Worm (Caenorhabditis elegans) whole organism, L1 larva: ENCODE data around the gene ifas-3.
A peak's percentile ranks its signal among the peaks of the same experiment; 100 is the strongest.
"Not testable (repeated sequence)": the region's sequence is repeated elsewhere in the genome, so short reads cannot be mapped to it uniquely, and the experiment has no call there.

Experiments used
- C34B4.2 ChIP-seq: sonication (generic microtip); optimal IDR thresholded peaks from 2 replicates; lab custom pipeline; 2017; ENCODE audit warnings: mild to moderate bottlenecking, missing genetic modification characterization, missing compliant biosample characterization
- F16B12.6 ChIP-seq: fragments of 150-350 bp; optimal IDR thresholded peaks from 2 replicates; lab custom pipeline; 2014; ENCODE audit warnings: missing biosample characterization, missing genetic modification characterization
- Y116A8C.19 ChIP-seq: sonication (generic microtip); optimal IDR thresholded peaks from 2 replicates; lab custom pipeline; 2016; ENCODE audit warnings: missing compliant biosample characterization, missing genetic modification characterization, borderline replicate concordance
- ama-1 ChIP-seq: fragments of 150-350 bp; optimal IDR thresholded peaks from 2 replicates; lab custom pipeline; 2014
- blmp-1 ChIP-seq: fragments of 150-350 bp; optimal IDR thresholded peaks from 2 replicates; lab custom pipeline; 2014; ENCODE audit warnings: missing biosample characterization, missing genetic modification characterization
- ces-1 ChIP-seq: fragments of 150-350 bp; optimal IDR thresholded peaks from 2 replicates; lab custom pipeline; 2014; ENCODE audit warnings: missing biosample characterization, missing genetic modification reagents, missing genetic modification characterization
- dpl-1 ChIP-seq, 3 experiments: fragments of 150-350 bp in 2 of 3; sonication (generic microtip) in 1 of 3; optimal IDR thresholded peaks; 2 replicates each; lab custom pipeline; 2014 to 2017; ENCODE audit warnings: missing biosample characterization in 3 of 3, missing genetic modification characterization in 3 of 3, missing genetic modification reagents in 3 of 3
- efl-1 ChIP-seq, 4 experiments: fragments of 150-350 bp; optimal IDR thresholded peaks in 3 of 4; peaks in 1 of 4; 1 replicate in 1 of 4; 2 replicates in 3 of 4; lab custom pipeline; 2014; ENCODE audit warnings: missing biosample characterization in 2 of 4, missing genetic modification characterization in 2 of 4, missing genetic modification reagents in 2 of 4
- egl-27 ChIP-seq, 2 experiments: fragments of 150-350 bp in 1 of 2; sonication (generic microtip); optimal IDR thresholded peaks; 3 replicates each; lab custom pipeline; 2017 to 2018; ENCODE audit warnings: missing biosample characterization in 2 of 2, missing genetic modification characterization in 2 of 2, missing genetic modification reagents in 2 of 2
- elt-2 ChIP-seq: sonication (generic microtip); optimal IDR thresholded peaks from 2 replicates; lab custom pipeline; 2016; ENCODE audit warnings: missing genetic modification characterization, mild to moderate bottlenecking, inconsistent platforms, missing compliant biosample characterization, missing genetic modification reagents
- ets-5 ChIP-seq: fragments of 200-800 bp; sonication (Bioruptor generic); IDR thresholded peaks from 2 replicates; pipeline ENCODE4 v1.3.6; 2022; ENCODE audit warnings: missing genetic modification characterization, missing compliant biosample characterization
- fkh-4 ChIP-seq: sonication (generic microtip); optimal IDR thresholded peaks from 2 replicates; lab custom pipeline; 2016; ENCODE audit warnings: missing compliant biosample characterization, missing genetic modification characterization, borderline replicate concordance
- hpl-2 ChIP-seq: fragments of 150-350 bp; optimal IDR thresholded peaks from 2 replicates; lab custom pipeline; 2014; ENCODE audit warnings: missing biosample characterization, missing genetic modification reagents, missing genetic modification characterization
- irx-1 ChIP-seq: sonication (generic microtip); optimal IDR thresholded peaks from 2 replicates; lab custom pipeline; 2016; ENCODE audit warnings: missing genetic modification characterization, missing compliant biosample characterization
- isw-1 ChIP-seq: fragments of 200-800 bp; sonication (Bioruptor generic); IDR thresholded peaks from 2 replicates; pipeline ENCODE4 v1.3.6; 2022; ENCODE audit warnings: missing genetic modification characterization, missing compliant biosample characterization
- lin-13 ChIP-seq: fragments of 150-350 bp; optimal IDR thresholded peaks from 2 replicates; lab custom pipeline; 2014; ENCODE audit warnings: missing biosample characterization, missing genetic modification reagents, missing genetic modification characterization
- mdl-1 ChIP-seq, 2 experiments: fragments of 150-350 bp; optimal IDR thresholded peaks; 2 replicates each; lab custom pipeline; 2014 to 2017; ENCODE audit warnings: missing biosample characterization in 2 of 2, missing genetic modification characterization in 2 of 2, inconsistent platforms in 1 of 2
- mep-1 ChIP-seq: fragments of 150-350 bp; optimal IDR thresholded peaks from 2 replicates; lab custom pipeline; 2014; ENCODE audit warnings: missing biosample characterization, missing genetic modification characterization
- nhr-20 ChIP-seq: sonication (generic microtip); optimal IDR thresholded peaks from 2 replicates; lab custom pipeline; 2016; ENCODE audit warnings: mild to moderate bottlenecking, missing genetic modification characterization, missing compliant biosample characterization
- nhr-237 ChIP-seq: fragments of 150-350 bp; optimal IDR thresholded peaks from 2 replicates; lab custom pipeline; 2014; ENCODE audit warnings: missing biosample characterization, missing genetic modification characterization
- nhr-77 ChIP-seq: fragments of 150-350 bp; optimal IDR thresholded peaks from 2 replicates; lab custom pipeline; 2014; ENCODE audit warnings: missing biosample characterization, missing genetic modification characterization
- nhr-84 ChIP-seq: sonication (generic microtip); optimal IDR thresholded peaks from 2 replicates; lab custom pipeline; 2017; ENCODE audit warnings: missing biosample characterization, missing genetic modification characterization
- nhr-90 ChIP-seq: sonication (generic microtip); optimal IDR thresholded peaks from 2 replicates; lab custom pipeline; 2016; ENCODE audit warnings: mild to moderate bottlenecking, missing genetic modification characterization, missing compliant biosample characterization; ENCODE audit not compliant: poor library complexity
- pag-3 ChIP-seq: sonication (generic microtip); optimal IDR thresholded peaks from 2 replicates; lab custom pipeline; 2017; ENCODE audit warnings: missing genetic modification characterization, mild to moderate bottlenecking, missing compliant biosample characterization, antibody characterized with exemption, borderline replicate concordance; ENCODE audit not compliant: insufficient read depth
- pax-3 ChIP-seq: fragments of 200-800 bp; sonication (Bioruptor generic); optimal IDR thresholded peaks from 2 replicates; lab custom pipeline; 2018; ENCODE audit warnings: mild to moderate bottlenecking, missing genetic modification characterization, moderate library complexity, missing compliant biosample characterization
- pqm-1 ChIP-seq: sonication (generic microtip); optimal IDR thresholded peaks from 3 replicates; lab custom pipeline; 2017; ENCODE audit warnings: missing biosample characterization, missing genetic modification characterization
- rnt-1 ChIP-seq: sonication (generic microtip); optimal IDR thresholded peaks from 2 replicates; lab custom pipeline; 2016; ENCODE audit warnings: mild to moderate bottlenecking, missing genetic modification characterization, moderate library complexity, missing compliant biosample characterization
- snpc-4 ChIP-seq: fragments of 150-350 bp; optimal IDR thresholded peaks from 2 replicates; lab custom pipeline; 2014; ENCODE audit warnings: missing biosample characterization, missing genetic modification characterization
- sptf-1 ChIP-seq: fragments of 150-350 bp; optimal IDR thresholded peaks from 2 replicates; lab custom pipeline; 2014; ENCODE audit warnings: missing biosample characterization, missing genetic modification characterization
- swsn-7 ChIP-seq: sonication (generic microtip); optimal IDR thresholded peaks from 2 replicates; lab custom pipeline; 2016; ENCODE audit warnings: missing genetic modification characterization, missing compliant biosample characterization
- tlp-1 ChIP-seq: fragments of 150-350 bp; optimal IDR thresholded peaks from 2 replicates; lab custom pipeline; 2014; ENCODE audit warnings: missing biosample characterization, missing genetic modification characterization
- unc-30 ChIP-seq: sonication (generic microtip); optimal IDR thresholded peaks from 2 replicates; lab custom pipeline; 2017; ENCODE audit warnings: missing biosample characterization, missing genetic modification characterization
- unc-62 ChIP-seq: fragments of 150-350 bp; optimal IDR thresholded peaks from 2 replicates; lab custom pipeline; 2014; ENCODE audit warnings: missing biosample characterization, missing genetic modification reagents, missing genetic modification characterization
- unc-86 ChIP-seq: sonication (generic microtip); optimal IDR thresholded peaks from 2 replicates; lab custom pipeline; 2016; ENCODE audit warnings: missing genetic modification characterization, missing compliant biosample characterization
- vab-15 ChIP-seq: sonication (generic microtip); optimal IDR thresholded peaks from 2 replicates; lab custom pipeline; 2017; ENCODE audit warnings: missing genotype, mild to moderate bottlenecking, missing genetic modification characterization, missing compliant biosample characterization
- xbp-1 ChIP-seq: sonication (generic microtip); optimal IDR thresholded peaks from 2 replicates; lab custom pipeline; 2016; ENCODE audit warnings: missing genetic modification characterization, missing compliant biosample characterization
- ztf-11 ChIP-seq, 2 experiments: sonication (generic microtip); optimal IDR thresholded peaks; 2 replicates each; lab custom pipeline; 2016 to 2017; ENCODE audit warnings: missing genetic modification characterization in 2 of 2, missing biosample characterization in 1 of 2, missing compliant biosample characterization in 1 of 2

The ifas-3 gene

DNA sequence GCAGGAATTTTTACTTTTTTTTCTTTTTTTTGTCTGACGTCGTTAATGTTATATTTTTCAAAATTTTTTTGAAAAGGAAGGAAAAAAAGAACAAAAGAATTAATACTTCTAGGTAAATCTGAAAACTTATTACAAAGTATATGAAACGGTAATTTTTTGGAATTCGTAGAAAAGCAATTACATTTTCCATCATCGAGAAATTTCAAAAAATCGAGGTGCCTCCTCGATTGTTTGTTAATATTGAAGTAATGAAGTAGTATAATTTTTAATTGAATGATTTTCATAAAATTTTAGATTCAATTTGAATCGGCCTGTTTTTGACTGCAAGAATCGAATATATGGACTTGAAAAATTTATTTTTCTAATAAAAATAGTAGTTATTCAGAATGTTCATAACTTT is 40.7 kb upstream of the ifas-3 start:
- TF ChIP-seq pag-3 (tag; lab: Kevin White, UChicago) = no peak
- no peak for TF ChIP-seq efl-1 (optimal IDR thresholded peaks at IDR 0.05; lab: Kevin White, UChicago)
- peak in 1 of 2 experiments; percentile 1 for TF ChIP-seq efl-1 (GFP tag; optimal IDR thresholded peaks at IDR 0.05 in 1 of 2; lab: Kevin White, UChicago)
- TF ChIP-seq lin-13 = no peak

DNA sequence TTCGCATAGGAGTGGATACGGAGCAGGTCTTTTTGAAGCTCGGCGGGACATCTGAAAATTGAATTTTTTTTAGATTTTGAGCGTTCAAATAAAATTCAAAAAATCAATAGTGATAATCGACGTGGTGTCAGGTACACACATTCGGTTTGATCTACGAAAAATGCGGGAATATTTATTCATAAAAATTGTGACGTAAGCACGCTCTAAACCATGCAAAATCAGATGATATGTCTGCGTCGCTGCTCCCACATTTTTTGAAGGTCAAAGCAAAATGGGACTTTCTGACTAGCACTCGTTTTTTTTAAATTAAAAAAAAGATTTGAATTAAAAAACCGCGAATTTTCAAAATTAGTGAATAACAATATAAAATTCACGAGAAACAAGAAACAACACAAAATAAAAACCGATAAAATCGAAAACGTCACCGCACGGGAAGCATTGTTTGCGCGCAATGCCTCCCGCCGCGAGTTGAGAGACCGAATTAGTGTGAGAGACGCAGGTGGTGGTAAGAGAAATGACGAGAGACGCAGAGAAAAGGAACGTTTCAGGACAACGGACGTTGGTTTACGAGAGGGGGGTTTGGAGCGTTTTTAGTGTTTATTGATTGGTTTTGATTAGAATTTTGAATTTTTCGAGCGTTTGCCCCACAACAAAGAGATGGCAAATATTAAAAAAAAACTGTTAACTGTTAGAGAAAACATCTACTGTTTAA is 33.4 kb upstream of the ifas-3 start, which contains the start of gene Y105C5B.19:
Gene Y105C5B.19 (minus strand): TSS at position 51 of the 712 bp plus-strand sequence.
- TF ChIP-seq ces-1 (GFP tag; lab: Kevin White, UChicago) = no peak
- no peak for TF ChIP-seq rnt-1 (tag; lab: Kevin White, UChicago)
- TF ChIP-seq ama-1 (lab: Kevin White, UChicago) = no peak
- peak; percentile 33 for TF ChIP-seq nhr-20 (tag; lab: Kevin White, UChicago)
- no peak for TF ChIP-seq F16B12.6 (tag; lab: Kevin White, UChicago)
- TF ChIP-seq mep-1 (tag; lab: Kevin White, UChicago) = no peak
- TF ChIP-seq pax-3 (tag; lab: Kevin White, UChicago) = no peak
- TF ChIP-seq elt-2 (tag; lab: Kevin White, UChicago) = no peak
- peak; percentile 41 to 60 for TF ChIP-seq efl-1 (optimal IDR thresholded peaks at IDR 0.05; lab: Kevin White, UChicago)
- no peak for TF ChIP-seq efl-1 (GFP tag; optimal IDR thresholded peaks at IDR 0.05 in 1 of 2; lab: Kevin White, UChicago)
- no peak for TF ChIP-seq nhr-90 (tag; lab: Kevin White, UChicago)
- peak; percentile 36 for TF ChIP-seq blmp-1
- peak in 1 of 2 experiments; percentile 11 for TF ChIP-seq mdl-1 (tag; optimal IDR thresholded peaks at IDR 0.05; lab: Kevin White, UChicago)
- TF ChIP-seq Y116A8C.19 (tag; lab: Kevin White, UChicago) = no peak
- TF ChIP-seq unc-30 (tag; lab: Kevin White, UChicago) = no peak
- no peak for TF ChIP-seq nhr-84
- no peak for TF ChIP-seq unc-86 (tag; lab: Kevin White, UChicago)
- TF ChIP-seq C34B4.2 (tag; lab: Kevin White, UChicago) = no peak
- TF ChIP-seq nhr-237 (tag; lab: Kevin White, UChicago) = no peak
- no peak for TF ChIP-seq unc-62
- TF ChIP-seq egl-27 (tag; optimal IDR thresholded peaks at IDR 0.05; lab: Kevin White, UChicago) = no peak
- peak in 2 of 3 experiments; percentile 7 to 27 for TF ChIP-seq dpl-1 (GFP tag; optimal IDR thresholded peaks at IDR 0.05; lab: Kevin White, UChicago)
- TF ChIP-seq irx-1 (tag; lab: Kevin White, UChicago) = no peak
- no peak for TF ChIP-seq fkh-4
- no peak for TF ChIP-seq ets-5 (GFP tag; lab: Robert Waterston, UW)
- peak; percentile 1 for TF ChIP-seq lin-13
- TF ChIP-seq vab-15 (tag; lab: Kevin White, UChicago) = no peak
- TF ChIP-seq isw-1 = peak; percentile 6; the same call in 1 of the 2 replicates
- TF ChIP-seq tlp-1 = no peak
- peak; percentile 9 for TF ChIP-seq nhr-77 (tag; lab: Kevin White, UChicago)
- TF ChIP-seq xbp-1 (tag; lab: Kevin White, UChicago) = peak; percentile 8
- TF ChIP-seq ztf-11 (tag; optimal IDR thresholded peaks at IDR 0.05; lab: Kevin White, UChicago) = peak in 1 of 2 experiments; percentile 23
- no peak for TF ChIP-seq hpl-2 (GFP tag; lab: Kevin White, UChicago)
- peak; percentile 10 for TF ChIP-seq swsn-7 (tag; lab: Kevin White, UChicago)
- no peak for TF ChIP-seq pqm-1 (tag; lab: Kevin White, UChicago)
- TF ChIP-seq snpc-4 (tag; lab: Kevin White, UChicago) = peak; percentile 2
- no peak for TF ChIP-seq sptf-1 (tag; lab: Kevin White, UChicago)

DNA sequence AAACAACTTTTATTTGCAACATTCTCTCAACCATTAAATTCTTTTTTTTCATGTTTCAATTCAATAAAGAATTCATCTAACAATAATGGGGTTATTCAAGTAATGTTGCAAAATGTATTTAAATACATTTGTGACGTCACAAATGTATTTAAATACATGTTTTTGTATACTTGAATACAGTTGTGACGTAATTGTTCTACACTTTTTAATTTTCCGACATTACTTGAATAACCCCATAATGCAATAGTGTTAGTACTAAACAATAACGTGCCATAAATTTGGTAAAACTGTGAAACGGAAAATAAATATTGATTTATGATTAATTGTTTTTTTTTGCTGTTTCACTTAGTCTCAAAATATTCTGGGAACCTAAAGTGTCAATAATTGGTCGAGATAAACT is 28.9 kb upstream of the ifas-3 start:
- not testable (repeated sequence) for TF ChIP-seq efl-1 (optimal IDR thresholded peaks at IDR 0.05; lab: Kevin White, UChicago)
- TF ChIP-seq efl-1 (GFP tag; optimal IDR thresholded peaks at IDR 0.05 in 1 of 2; lab: Kevin White, UChicago) = peak in 1 of 2 experiments; percentile 46
